Fruit fly (Drosophila melanogaster): Measurements from ENCODE around the gene CG17187.

CG17187 gene

dm6 chr3R:11211291-11212061 lies 20.2 kb downstream of the CG17187 start:
- peak; percentile 44 for TF ChIP-seq CG7045 (GFP tag; optimal IDR thresholded peaks at IDR 0.05)
- peak; percentile 68 for TF ChIP-seq CG12768 (GFP tag; optimal IDR thresholded peaks at IDR 0.05)
- TF ChIP-seq pad (GFP tag; optimal IDR thresholded peaks at IDR 0.05) = peak; percentile 58
- no peak for TF ChIP-seq Clk (GFP tag; optimal IDR thresholded peaks at IDR 0.05)
- peak; percentile 75 for TF ChIP-seq tj (GFP tag; optimal IDR thresholded peaks at IDR 0.05)
- TF ChIP-seq Crg-1 (GFP tag; optimal IDR thresholded peaks at IDR 0.05) = peak; percentile 40
- peak; percentile 68 for TF ChIP-seq CG7101 (tag; optimal IDR thresholded peaks at IDR 0.05)
- peak; percentile 72 for TF ChIP-seq toe (GFP tag; optimal IDR thresholded peaks at IDR 0.05)
- peak; percentile 95 for TF ChIP-seq Mnt (GFP tag; optimal IDR thresholded peaks at IDR 0.05)
- TF ChIP-seq cic (GFP tag; optimal IDR thresholded peaks at IDR 0.05) = peak; percentile 61
- no peak for TF ChIP-seq kay (GFP tag; ENCODE audit: borderline replicate concordance)
- peak; percentile 49 for TF ChIP-seq CG33017 (tag; optimal IDR thresholded peaks at IDR 0.05)
- peak; percentile 87 for TF ChIP-seq ovo (GFP tag; optimal IDR thresholded peaks at IDR 0.05)
- TF ChIP-seq cnc (optimal IDR thresholded peaks at IDR 0.05) = no peak
- TF ChIP-seq Hr96 (GFP tag; optimal IDR thresholded peaks at IDR 0.05) = peak; percentile 67
- TF ChIP-seq CG5204 (GFP tag; optimal IDR thresholded peaks at IDR 0.05) = no peak
- TF ChIP-seq CG14711 (tag; optimal IDR thresholded peaks at IDR 0.05) = peak; percentile 62
- peak; percentile 69 for TF ChIP-seq CG11617 (GFP tag; optimal IDR thresholded peaks at IDR 0.05)
- TF ChIP-seq CG1620 (GFP tag; optimal IDR thresholded peaks at IDR 0.05) = peak; percentile 61
- peak; percentile 55 for TF ChIP-seq bab1 (GFP tag; optimal IDR thresholded peaks at IDR 0.05)

DNA sequence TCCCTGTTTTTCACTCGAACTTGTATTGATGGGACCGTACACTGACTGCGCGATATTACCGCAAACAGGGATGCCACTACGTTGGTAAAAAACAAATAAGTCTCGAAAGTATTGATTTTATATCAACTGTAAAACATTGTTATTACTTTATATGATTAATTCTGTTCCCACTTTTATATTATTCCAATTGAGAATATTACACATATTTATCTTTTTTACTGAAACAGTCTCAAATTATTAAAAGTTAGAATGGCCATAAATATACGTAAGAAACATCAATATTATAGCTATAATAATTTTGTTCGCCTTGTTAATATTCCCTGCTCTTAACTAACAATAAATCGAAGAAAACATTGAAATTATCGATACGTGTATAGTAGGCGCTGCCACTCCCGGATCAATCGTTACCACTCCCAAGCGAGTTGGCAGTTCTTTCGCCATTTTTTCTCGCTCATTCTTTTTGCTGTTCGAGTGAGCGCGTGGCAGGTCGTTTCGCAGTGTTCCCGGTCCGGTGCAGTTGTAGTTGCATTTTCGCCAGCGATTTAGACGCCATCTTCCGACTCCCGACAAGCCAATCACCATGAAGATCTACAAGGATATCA lies 21.8 kb downstream of the CG17187 start, which contains the start of the genes SdhC and Tctp:
SdhC (minus strand) TSS at position 49 of the 602 bp plus-strand sequence.
Tctp (plus strand) TSS at position 447 of the 602 bp plus-strand sequence.
- TF ChIP-seq ovo (GFP tag; optimal IDR thresholded peaks at IDR 0.05) = peak; percentile 74
- no peak for TF ChIP-seq Clk (GFP tag; optimal IDR thresholded peaks at IDR 0.05)
- peak; percentile 68 for TF ChIP-seq CG7101 (tag; optimal IDR thresholded peaks at IDR 0.05)
- peak; percentile 48 for TF ChIP-seq bab1 (GFP tag; optimal IDR thresholded peaks at IDR 0.05)
- peak; percentile 37 for TF ChIP-seq CG33017 (tag; optimal IDR thresholded peaks at IDR 0.05)
- peak; percentile 32 for TF ChIP-seq tj (GFP tag; optimal IDR thresholded peaks at IDR 0.05)
- peak; percentile 77 for TF ChIP-seq Hr96 (GFP tag; optimal IDR thresholded peaks at IDR 0.05)
- no peak for TF ChIP-seq CG5204 (GFP tag; optimal IDR thresholded peaks at IDR 0.05)
- peak; percentile 69 for TF ChIP-seq cic (GFP tag; optimal IDR thresholded peaks at IDR 0.05)
- TF ChIP-seq toe (GFP tag; optimal IDR thresholded peaks at IDR 0.05) = peak; percentile 77
- TF ChIP-seq CG7045 (GFP tag; optimal IDR thresholded peaks at IDR 0.05) = peak; percentile 48
- no peak for TF ChIP-seq kay (GFP tag; ENCODE audit: borderline replicate concordance)
- peak; percentile 90 for TF ChIP-seq CG11617 (GFP tag; optimal IDR thresholded peaks at IDR 0.05)
- peak; percentile 44 for TF ChIP-seq CG12768 (GFP tag; optimal IDR thresholded peaks at IDR 0.05)
- peak; percentile 33 for TF ChIP-seq Crg-1 (GFP tag; optimal IDR thresholded peaks at IDR 0.05)
- peak; percentile 51 for TF ChIP-seq CG1620 (GFP tag; optimal IDR thresholded peaks at IDR 0.05)
- peak; percentile 42 for TF ChIP-seq pad (GFP tag; optimal IDR thresholded peaks at IDR 0.05)
- no peak for TF ChIP-seq cnc (optimal IDR thresholded peaks at IDR 0.05)
- peak; percentile 92 for TF ChIP-seq Mnt (GFP tag; optimal IDR thresholded peaks at IDR 0.05)
- peak; percentile 36 for TF ChIP-seq CG14711 (tag; optimal IDR thresholded peaks at IDR 0.05)

DNA sequence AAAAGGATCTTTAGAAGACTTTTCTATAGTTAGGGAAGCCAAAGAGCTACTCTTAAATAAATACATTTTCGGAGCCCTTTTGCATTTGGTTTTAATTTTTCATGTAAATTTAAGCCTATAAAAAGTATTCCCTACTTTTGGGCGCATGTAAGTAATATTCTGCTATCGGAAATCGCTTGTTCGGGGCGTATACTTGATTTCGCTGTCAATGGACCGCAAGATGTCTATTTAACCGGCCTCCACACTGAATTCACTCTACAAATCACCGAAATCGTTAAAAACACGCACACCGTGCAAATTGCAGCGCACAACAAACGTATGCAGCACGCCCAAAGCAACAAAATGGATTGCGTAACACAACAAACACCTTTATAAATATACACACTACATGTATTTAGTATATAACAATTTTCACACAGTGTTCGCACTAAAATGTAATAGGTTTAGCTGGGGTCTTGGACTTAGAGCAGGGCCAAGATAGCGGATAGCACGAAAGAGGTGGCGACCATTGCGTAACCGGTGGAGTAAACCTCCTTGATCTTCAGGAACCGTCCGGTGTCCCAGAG lies 22.8 kb downstream of the CG17187 start:
- TF ChIP-seq CG33017 (tag; optimal IDR thresholded peaks at IDR 0.05) (no peak), tj (GFP tag; optimal IDR thresholded peaks at IDR 0.05) (no peak), kay (GFP tag; ENCODE audit: borderline replicate concordance) (no peak), pad (GFP tag; optimal IDR thresholded peaks at IDR 0.05) (no peak), bab1 (GFP tag; optimal IDR thresholded peaks at IDR 0.05) (peak; percentile 48), CG5204 (GFP tag; optimal IDR thresholded peaks at IDR 0.05) (no peak), cic (GFP tag; optimal IDR thresholded peaks at IDR 0.05) (peak; percentile 44), CG7045 (GFP tag; optimal IDR thresholded peaks at IDR 0.05) (no peak), Mnt (GFP tag; optimal IDR thresholded peaks at IDR 0.05) (peak; percentile 18), CG11617 (GFP tag; optimal IDR thresholded peaks at IDR 0.05) (no peak)

- TF ChIP-seq CG7101 (tag; optimal IDR thresholded peaks at IDR 0.05) (peak; percentile 50), CG11617 (GFP tag; optimal IDR thresholded peaks at IDR 0.05) (peak; percentile 42), CG14711 (tag; optimal IDR thresholded peaks at IDR 0.05) (no peak), CG33017 (tag; optimal IDR thresholded peaks at IDR 0.05) (peak; percentile 46)
These were observed 30.7 kb downstream of the CG17187 start for dm6 chr3R:11200885-11201421.

DNA sequence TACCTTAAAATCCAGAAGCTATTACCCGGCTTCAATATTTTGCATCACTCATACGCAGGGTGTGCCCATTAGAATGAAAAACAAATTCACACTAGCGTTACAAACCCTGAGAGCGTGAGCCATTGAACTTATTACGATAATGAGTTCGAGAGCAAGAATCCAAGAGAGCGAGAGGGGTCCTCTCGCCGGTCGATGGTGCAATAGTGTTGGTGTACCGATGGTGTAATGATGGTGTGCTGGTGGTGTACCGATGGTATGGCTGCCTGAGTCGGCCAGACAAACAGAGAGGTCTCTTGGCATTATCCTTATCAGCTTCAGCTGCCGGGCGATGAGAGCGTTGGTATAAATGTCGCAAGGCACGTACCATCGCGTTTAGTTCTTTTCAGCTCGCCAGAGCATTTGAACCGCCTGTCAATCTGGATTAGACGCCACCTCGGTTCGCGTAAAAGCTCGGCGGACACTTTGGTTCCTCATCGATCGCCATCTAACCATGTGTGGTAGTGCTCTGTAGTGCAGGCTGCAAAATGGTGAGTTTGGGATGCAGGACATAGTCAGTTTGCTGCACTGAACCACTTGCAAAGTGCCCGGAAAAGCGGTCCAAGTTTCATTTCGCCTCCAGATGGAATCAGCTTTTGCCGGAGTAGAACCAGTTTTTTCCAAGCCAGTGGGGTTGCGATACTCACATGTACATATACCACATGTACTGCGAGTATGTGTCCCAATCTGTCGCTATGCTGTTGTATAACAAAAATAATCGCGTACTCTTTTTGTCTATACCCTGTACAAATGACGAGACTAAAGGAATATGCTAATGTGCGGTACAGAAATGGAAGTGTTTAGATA lies 31.4 kb downstream of the CG17187 start:
- TF ChIP-seq kay (GFP tag; ENCODE audit: borderline replicate concordance) (peak; percentile 92), CG7045 (GFP tag; optimal IDR thresholded peaks at IDR 0.05) (peak; percentile 2), Mnt (GFP tag; optimal IDR thresholded peaks at IDR 0.05) (peak; percentile 27), cic (GFP tag; optimal IDR thresholded peaks at IDR 0.05) (peak; percentile 30), CG14711 (tag; optimal IDR thresholded peaks at IDR 0.05) (peak; percentile 56), CG11617 (GFP tag; optimal IDR thresholded peaks at IDR 0.05) (no peak)
